Fruit fly (Drosophila melanogaster) whole organism, embryonic: ENCODE results near the gene nuf.

Experiments
- CG1024 ChIP-seq: fragments of 200-800 bp; sonication (Bioruptor generic); IDR thresholded peaks from 2 replicates; pipeline ENCODE4 v1.3.6; 2022; ENCODE audit warnings: missing biosample characterization, missing genetic modification characterization
- CG10267 ChIP-seq: fragments of 200-800 bp; sonication (Bioruptor generic); optimal IDR thresholded peaks from 2 replicates; lab custom pipeline; 2018; ENCODE audit warnings: missing biosample characterization, mild to moderate bottlenecking, missing genetic modification characterization, moderate library complexity
- CG10462 ChIP-seq: fragments of 200-800 bp; sonication (Bioruptor generic); optimal IDR thresholded peaks from 2 replicates; lab custom pipeline; 2016; ENCODE audit warnings: missing biosample characterization, missing genetic modification characterization
- CG10979 ChIP-seq: fragments of 200-800 bp; sonication (Bioruptor generic); optimal IDR thresholded peaks from 2 replicates; lab custom pipeline; 2018; ENCODE audit warnings: missing biosample characterization, mild to moderate bottlenecking, missing genetic modification characterization, moderate library complexity
- CG11723 ChIP-seq: fragments of 200-800 bp; sonication (Bioruptor generic); optimal IDR thresholded peaks from 2 replicates; lab custom pipeline; 2017; ENCODE audit warnings: missing biosample characterization, mild to moderate bottlenecking, missing genetic modification characterization
- CG13775 ChIP-seq: fragments of 200-800 bp; sonication (Bioruptor generic); optimal IDR thresholded peaks from 3 replicates; lab custom pipeline; 2017; ENCODE audit warnings: missing biosample characterization, mild to moderate bottlenecking, missing genetic modification characterization
- CG14014 ChIP-seq: fragments of 200-800 bp; sonication (Bioruptor generic); IDR thresholded peaks from 2 replicates; pipeline ENCODE4 v1.3.6; 2022; ENCODE audit warnings: missing biosample characterization, missing genetic modification characterization
- CG15479 ChIP-seq: fragments of 200-800 bp; sonication (Bioruptor generic); optimal IDR thresholded peaks from 3 replicates; lab custom pipeline; 2019; ENCODE audit warnings: missing biosample characterization, mild to moderate bottlenecking, missing genetic modification characterization, moderate library complexity
- CG15696 ChIP-seq: fragments of 200-800 bp; sonication (Bioruptor generic); optimal IDR thresholded peaks from 2 replicates; lab custom pipeline; 2019; ENCODE audit warnings: missing biosample characterization, mild to moderate bottlenecking, missing genetic modification characterization, moderate library complexity
- CG17361 ChIP-seq: fragments of 200-800 bp; sonication (Bioruptor generic); IDR thresholded peaks from 3 replicates; pipeline ENCODE4 v1.3.6; 2022; ENCODE audit warnings: missing biosample characterization, missing genetic modification characterization
- CG17385 ChIP-seq: fragments of 200-800 bp; sonication (Bioruptor generic); optimal IDR thresholded peaks from 3 replicates; lab custom pipeline; 2018; ENCODE audit warnings: missing biosample characterization, mild to moderate bottlenecking, missing genetic modification characterization
- CG17912 ChIP-seq: fragments of 200-800 bp; sonication (Bioruptor generic); optimal IDR thresholded peaks from 2 replicates; lab custom pipeline; 2018; ENCODE audit warnings: missing biosample characterization, mild to moderate bottlenecking, missing genetic modification characterization
- CG1792 ChIP-seq: fragments of 200-800 bp; sonication (Bioruptor generic); optimal IDR thresholded peaks from 2 replicates; lab custom pipeline; 2016; ENCODE audit warnings: missing biosample characterization, missing genetic modification characterization
- CG18262 ChIP-seq: fragments of 200-800 bp; optimal IDR thresholded peaks from 3 replicates; lab custom pipeline; 2019; ENCODE audit warnings: missing biosample characterization, mild to moderate bottlenecking, missing genetic modification characterization, moderate library complexity
- CG18619 ChIP-seq: fragments of 200-800 bp; sonication (Bioruptor generic); optimal IDR thresholded peaks from 3 replicates; lab custom pipeline; 2017; ENCODE audit warnings: missing biosample characterization, mild to moderate bottlenecking, missing genetic modification characterization
- CG2875 ChIP-seq: fragments of 200-800 bp; sonication (Bioruptor generic); optimal IDR thresholded peaks from 2 replicates; lab custom pipeline; 2017; ENCODE audit warnings: missing biosample characterization, mild to moderate bottlenecking, missing genetic modification characterization, missing genetic modification reagents
- CG30403 ChIP-seq: fragments of 200-800 bp; sonication (Bioruptor generic); optimal IDR thresholded peaks from 3 replicates; lab custom pipeline; 2016; ENCODE audit warnings: missing biosample characterization, missing genetic modification characterization
- CG31388 ChIP-seq: fragments of 200-800 bp; sonication (Bioruptor generic); optimal IDR thresholded peaks from 2 replicates; lab custom pipeline; 2016; ENCODE audit warnings: missing biosample characterization, missing genetic modification characterization
- CG32532 ChIP-seq: fragments of 200-800 bp; sonication (Bioruptor generic); IDR thresholded peaks from 2 replicates; pipeline ENCODE4 v1.3.6; 2022; ENCODE audit warnings: missing biosample characterization, missing genetic modification characterization
- CG34224 ChIP-seq: fragments of 200-800 bp; sonication (Bioruptor generic); IDR thresholded peaks from 3 replicates; pipeline ENCODE4 v1.3.6; 2022; ENCODE audit warnings: missing biosample characterization, missing genetic modification characterization; ENCODE audit not compliant: partially characterized antibody
- CG34376 ChIP-seq: fragments of 200-800 bp; sonication (Bioruptor generic); optimal IDR thresholded peaks from 2 replicates; lab custom pipeline; 2018; ENCODE audit warnings: missing biosample characterization, mild to moderate bottlenecking, missing genetic modification characterization
- CG34422 ChIP-seq: fragments of 200-800 bp; sonication (Bioruptor generic); IDR thresholded peaks from 3 replicates; pipeline ENCODE4 v1.3.6; 2022; ENCODE audit warnings: missing biosample characterization, missing genetic modification characterization
- CG6791 ChIP-seq: fragments of 200-800 bp; sonication (Bioruptor generic); IDR thresholded peaks from 3 replicates; pipeline ENCODE4 v1.3.6; 2022; ENCODE audit warnings: missing biosample characterization, missing genetic modification characterization; ENCODE audit not compliant: partially characterized antibody
- CG7357 ChIP-seq: fragments of 200-800 bp; sonication (Bioruptor generic); IDR thresholded peaks from 3 replicates; pipeline ENCODE4 v1.3.6; 2022; ENCODE audit warnings: missing biosample characterization, missing genetic modification characterization
- CG7928 ChIP-seq: fragments of 200-800 bp; sonication (Bioruptor generic); optimal IDR thresholded peaks from 2 replicates; lab custom pipeline; 2017; ENCODE audit warnings: missing biosample characterization, mild to moderate bottlenecking, missing genetic modification characterization
- CG8359 ChIP-seq: fragments of 200-800 bp; sonication (Bioruptor generic); optimal IDR thresholded peaks from 2 replicates; lab custom pipeline; 2017; ENCODE audit warnings: missing biosample characterization, mild to moderate bottlenecking, missing genetic modification characterization, borderline replicate concordance
- CG9797 ChIP-seq: fragments of 200-800 bp; sonication (Bioruptor generic); optimal IDR thresholded peaks from 3 replicates; lab custom pipeline; 2018; ENCODE audit warnings: missing biosample characterization, mild to moderate bottlenecking, missing genetic modification characterization
- Camta ChIP-seq: fragments of 200-800 bp; sonication (Bioruptor generic); optimal IDR thresholded peaks from 2 replicates; lab custom pipeline; 2016; ENCODE audit warnings: missing biosample characterization, missing genetic modification characterization
- Dbx ChIP-seq: fragments of 200-800 bp; sonication (Bioruptor generic); IDR thresholded peaks from 3 replicates; pipeline ENCODE4 v1.3.6; 2022; ENCODE audit warnings: missing biosample characterization, missing genetic modification characterization
- GATAe ChIP-seq: fragments of 200-800 bp; sonication (Bioruptor generic); conservative IDR thresholded peaks from 2 replicates; pipeline ENCODE4 v1.3.6; 2022; ENCODE audit warnings: missing biosample characterization, missing genetic modification characterization
- Mad ChIP-seq: fragments of 200-800 bp; sonication (Bioruptor generic); optimal IDR thresholded peaks from 2 replicates; lab custom pipeline; 2016; ENCODE audit warnings: missing biosample characterization, missing genetic modification characterization
- Nf-YB ChIP-seq: fragments of 200-800 bp; sonication (Bioruptor generic); optimal IDR thresholded peaks from 3 replicates; lab custom pipeline; 2019; ENCODE audit warnings: missing biosample characterization, mild to moderate bottlenecking, missing genetic modification characterization, moderate library complexity
- NfI ChIP-seq: fragments of 200-800 bp; sonication (Bioruptor generic); optimal IDR thresholded peaks from 3 replicates; lab custom pipeline; 2018; ENCODE audit warnings: missing biosample characterization, mild to moderate bottlenecking, missing genetic modification characterization, moderate library complexity
- Oaz ChIP-seq: fragments of 200-800 bp; sonication (Bioruptor generic); IDR thresholded peaks from 2 replicates; pipeline ENCODE4 v1.3.6; 2022; ENCODE audit warnings: missing biosample characterization, missing genetic modification characterization
- Spps ChIP-seq: fragments of 200-800 bp; sonication (Bioruptor generic); optimal IDR thresholded peaks from 2 replicates; lab custom pipeline; 2018; ENCODE audit warnings: missing biosample characterization, mild to moderate bottlenecking, missing genetic modification characterization
- Stat92E ChIP-seq, 3 experiments: fragments of >200 bp in 2 of 3; fragments of 200-800 bp in 1 of 3; sonication (Bioruptor generic) in 1 of 3; optimal IDR thresholded peaks; 2 replicates each; lab custom pipeline; 2017 to 2019; ENCODE audit warnings: missing biosample characterization in 3 of 3, missing genetic modification characterization in 3 of 3, mild to moderate bottlenecking in 1 of 3, moderate library complexity in 1 of 3
- dm ChIP-seq: fragments of 200-800 bp; sonication (Bioruptor generic); optimal IDR thresholded peaks from 3 replicates; lab custom pipeline; 2016; ENCODE audit warnings: missing biosample characterization, missing genetic modification characterization
- en ChIP-seq: fragments of 200-800 bp; sonication (Bioruptor generic); optimal IDR thresholded peaks from 2 replicates; lab custom pipeline; 2016; ENCODE audit warnings: missing biosample characterization, missing genetic modification characterization
- jing ChIP-seq: fragments of 200-800 bp; sonication (Bioruptor generic); optimal IDR thresholded peaks from 2 replicates; lab custom pipeline; 2018; ENCODE audit warnings: missing biosample characterization, mild to moderate bottlenecking, missing genetic modification characterization
- lola ChIP-seq, 3 experiments: fragments of >200 bp in 2 of 3; fragments of 200-800 bp in 1 of 3; sonication (Bioruptor generic) in 1 of 3; optimal IDR thresholded peaks; 2 replicates each; lab custom pipeline; 2017 to 2019; ENCODE audit warnings: missing biosample characterization in 3 of 3, missing genetic modification characterization in 3 of 3, mild to moderate bottlenecking in 1 of 3, moderate library complexity in 1 of 3
- pita ChIP-seq: fragments of 200-800 bp; sonication (Bioruptor generic); optimal IDR thresholded peaks from 2 replicates; lab custom pipeline; 2017; ENCODE audit warnings: missing biosample characterization, mild to moderate bottlenecking, missing genetic modification characterization
- salm ChIP-seq: fragments of 200-800 bp; sonication (Bioruptor generic); optimal IDR thresholded peaks from 2 replicates; lab custom pipeline; 2018; ENCODE audit warnings: missing biosample characterization, mild to moderate bottlenecking, missing genetic modification characterization
- sens ChIP-seq: fragments of 200-800 bp; sonication (Bioruptor generic); peaks from one replicate; lab custom pipeline; 2016; ENCODE audit warnings: missing biosample characterization, missing genetic modification characterization
- sima ChIP-seq: fragments of 200-800 bp; sonication (Bioruptor generic); optimal IDR thresholded peaks from 2 replicates; lab custom pipeline; 2016; ENCODE audit warnings: missing biosample characterization, missing genetic modification characterization
- sisA ChIP-seq: fragments of 200-800 bp; sonication (Bioruptor generic); IDR thresholded peaks from 2 replicates; pipeline ENCODE4 v1.3.6; 2022; ENCODE audit warnings: missing biosample characterization, missing genetic modification characterization
- slbo ChIP-seq: fragments of 200-800 bp; sonication (Bioruptor generic); IDR thresholded peaks from 2 replicates; pipeline ENCODE4 v1.3.6; 2022; ENCODE audit warnings: missing biosample characterization, missing genetic modification characterization
- zen2 ChIP-seq: fragments of 200-800 bp; sonication (Bioruptor generic); IDR thresholded peaks from 3 replicates; pipeline ENCODE4 v1.3.6; 2022; ENCODE audit warnings: missing biosample characterization, missing genetic modification characterization; ENCODE audit not compliant: partially characterized antibody

Gene nuf

dm6 chr3L:14272109-14273070, 81.7 kb downstream of the nuf start (continued):
- TF ChIP-seq CG9797 (GFP tag; lab: Kevin White, UChicago), result no peak
- TF ChIP-seq NfI, result peak; percentile 87
- TF ChIP-seq en (GFP tag; lab: Kevin White, UChicago), result no peak
- TF ChIP-seq CG1792, result no peak
- peak; percentile 43 for TF ChIP-seq Camta
- peak; percentile 87 for TF ChIP-seq CG11723
- peak; percentile 77 for TF ChIP-seq sisA (GFP tag; lab: Robert Waterston, UW)
- peak; percentile 88 for TF ChIP-seq CG17385
- TF ChIP-seq Dbx (GFP tag; lab: Robert Waterston, UW), result peak; percentile 64; the same call in 2 of the 3 replicates
- peak; percentile 82 for TF ChIP-seq Spps
- peak; percentile 75 for TF ChIP-seq CG10979
- peak; percentile 72 for TF ChIP-seq slbo
- peak; percentile 93 for TF ChIP-seq CG2875
- TF ChIP-seq jing (GFP tag; lab: Kevin White, UChicago), result peak; percentile 70
- peak in 1 of 3 experiments; percentile 98 for TF ChIP-seq lola (GFP tag; optimal IDR thresholded peaks at IDR 0.05; lab: Kevin White, UChicago)
- TF ChIP-seq sens (GFP tag; lab: Kevin White, UChicago), result peak; percentile 88
- TF ChIP-seq sima (GFP tag; lab: Kevin White, UChicago), result no peak
- TF ChIP-seq CG17361 (GFP tag; lab: Robert Waterston, UW), result peak; percentile 84
- 0 out of 2 replicates have a peak, but pooled peaks have one; percentile 17 for TF ChIP-seq GATAe (GFP tag; lab: Robert Waterston, UW)
- TF ChIP-seq dm, result peak; percentile 9
- peak; percentile 73; the same call in 1 of the 3 replicates for TF ChIP-seq CG34422
- TF ChIP-seq CG14014 (GFP tag; lab: Robert Waterston, UW), result peak; percentile 58; the same call in 1 of the 2 replicates
- TF ChIP-seq CG13775 (GFP tag; lab: Kevin White, UChicago), result peak; percentile 95
- TF ChIP-seq salm (tag; lab: Kevin White, UChicago), result peak; percentile 90
- TF ChIP-seq Oaz (GFP tag; lab: Robert Waterston, UW), result 0 out of 2 replicates have a peak, but pooled peaks have one; percentile 16
- TF ChIP-seq pita (GFP tag; lab: Kevin White, UChicago), result no peak
- peak; percentile 87 for TF ChIP-seq CG18262 (tag; lab: Kevin White, UChicago)
- peak; percentile 48 for TF ChIP-seq Mad
- TF ChIP-seq CG10462 (GFP tag; lab: Kevin White, UChicago), result peak; percentile 78
- TF ChIP-seq Nf-YB, result peak; percentile 84
- no peak for TF ChIP-seq CG17912 (GFP tag; lab: Kevin White, UChicago)
- TF ChIP-seq CG30403, result peak; percentile 93
- peak; percentile 10 for TF ChIP-seq CG15479 (GFP tag; lab: Kevin White, UChicago)
- TF ChIP-seq CG15696 (tag; lab: Kevin White, UChicago), result peak; percentile 77
- TF ChIP-seq CG8359 (GFP tag; lab: Kevin White, UChicago), result peak; percentile 78
- TF ChIP-seq CG1024 (GFP tag; lab: Robert Waterston, UW), result no peak
- TF ChIP-seq CG18619, result peak; percentile 93
- 0 out of 3 replicates have a peak, but pooled peaks have one; percentile 10 for TF ChIP-seq CG34224 (GFP tag; lab: Robert Waterston, UW)
- TF ChIP-seq CG32532 (GFP tag; lab: Robert Waterston, UW), result peak; percentile 48; the same call in 1 of the 2 replicates
- TF ChIP-seq CG7357 (GFP tag; lab: Robert Waterston, UW), result peak; percentile 75
- TF ChIP-seq zen2, result 0 out of 3 replicates have a peak, but pooled peaks have one; percentile 8
- TF ChIP-seq CG31388 (GFP tag; lab: Kevin White, UChicago), result peak; percentile 5
- TF ChIP-seq CG10267 (tag; lab: Kevin White, UChicago), result peak; percentile 88
- TF ChIP-seq CG6791, result no peak
- no peak for TF ChIP-seq CG7928 (GFP tag; lab: Kevin White, UChicago)
- peak; percentile 25 for TF ChIP-seq CG34376 (GFP tag; lab: Kevin White, UChicago)
- TF ChIP-seq Stat92E (GFP tag; optimal IDR thresholded peaks at IDR 0.05; lab: Kevin White, UChicago), result no peak
